Fruit fly (Drosophila melanogaster) Kc167 (cell line): Measurements from ENCODE around the gene CG34034.

ENCODE experiments used
- insv ChIP-seq: fragments of >200 bp; optimal IDR thresholded peaks from 3 replicates; lab custom pipeline; 2018; ENCODE audit warnings: missing external identifiers
- ttk ChIP-seq: sonication (Bioruptor generic); optimal IDR thresholded peaks from 2 replicates; lab custom pipeline; 2017; ENCODE audit warnings: missing external identifiers

- no peak for TF ChIP-seq insv (lab: Kevin White, UChicago)
- TF ChIP-seq ttk (lab: Kevin White, UChicago): no peak
Measured at dm6 chr3R:21703346-21703745, 35.6 kb downstream of the CG34034 start.
